Worm (Caenorhabditis elegans) whole organism, young adult: Measurements from ENCODE around the gene K02C4.3.

Experiments used
- B0035.1 ChIP-seq: sonication (generic microtip); optimal IDR thresholded peaks from 2 replicates; lab custom pipeline; 2016; ENCODE audit warnings: missing genetic modification characterization, mild to moderate bottlenecking, missing compliant biosample characterization, missing genotype, missing genetic modification reagents
- B0336.3 ChIP-seq: fragments of 200-800 bp; sonication (Bioruptor generic); IDR thresholded peaks from 2 replicates; pipeline ENCODE4 v1.3.6; 2022; ENCODE audit warnings: missing genetic modification characterization, missing compliant biosample characterization
- C06A6.2 ChIP-seq: fragments of 200-800 bp; sonication (Bioruptor generic); conservative IDR thresholded peaks from 2 replicates; pipeline ENCODE4 v1.3.6; 2022; ENCODE audit warnings: missing genetic modification characterization, missing compliant biosample characterization
- F22D6.2 ChIP-seq: sonication (generic microtip); optimal IDR thresholded peaks from 2 replicates; lab custom pipeline; 2016; ENCODE audit warnings: mild to moderate bottlenecking, missing genetic modification characterization, missing compliant biosample characterization
- F33H1.4 ChIP-seq: fragments of 200-800 bp; sonication (Bioruptor generic); IDR thresholded peaks from 2 replicates; pipeline ENCODE4 v1.3.6; 2022; ENCODE audit warnings: missing genetic modification reagents, missing genetic modification characterization, missing compliant biosample characterization
- F49E8.2 ChIP-seq: sonication (generic microtip); optimal IDR thresholded peaks from 3 replicates; lab custom pipeline; 2017; ENCODE audit warnings: missing genetic modification characterization, mild to moderate bottlenecking, missing compliant biosample characterization, antibody characterized with exemption, moderate library complexity; ENCODE audit not compliant: insufficient read depth
- K12H6.12 ChIP-seq: fragments of 200-800 bp; sonication (Bioruptor generic); optimal IDR thresholded peaks from 2 replicates; lab custom pipeline; 2018; ENCODE audit warnings: mild to moderate bottlenecking, missing genetic modification characterization, missing compliant biosample characterization
- Y53G8AR.9 ChIP-seq: fragments of 200-800 bp; sonication (Bioruptor generic); conservative IDR thresholded peaks from 2 replicates; pipeline ENCODE4 v1.3.6; 2022; ENCODE audit warnings: missing genetic modification reagents, missing genetic modification characterization, missing compliant biosample characterization
- Y67H2A.10 ChIP-seq: fragments of 200-800 bp; sonication (Bioruptor generic); conservative IDR thresholded peaks from 2 replicates; pipeline ENCODE4 v1.3.6; 2022; ENCODE audit warnings: missing genetic modification reagents, missing genetic modification characterization, missing compliant biosample characterization
- Y79H2A.3 ChIP-seq: fragments of 200-800 bp; sonication (Bioruptor generic); conservative IDR thresholded peaks from 2 replicates; pipeline ENCODE4 v1.3.6; 2022; ENCODE audit warnings: missing genetic modification reagents, missing genetic modification characterization, missing compliant biosample characterization
- Y95B8A.8 ChIP-seq: fragments of 200-800 bp; sonication (Bioruptor generic); IDR thresholded peaks from 2 replicates; pipeline ENCODE4 v1.3.6; 2022; ENCODE audit warnings: missing genetic modification reagents, missing genetic modification characterization, missing compliant biosample characterization
- ZK185.1 ChIP-seq: sonication (generic microtip); optimal IDR thresholded peaks from 2 replicates; lab custom pipeline; 2016; ENCODE audit warnings: mild to moderate bottlenecking, missing genetic modification characterization, missing compliant biosample characterization; ENCODE audit not compliant: poor library complexity, severe bottlenecking
- akir-1 ChIP-seq: fragments of 200-800 bp; sonication (Bioruptor generic); optimal IDR thresholded peaks from 2 replicates; lab custom pipeline; 2018; ENCODE audit warnings: mild to moderate bottlenecking, missing genetic modification characterization, moderate library complexity, missing compliant biosample characterization
- attf-6 ChIP-seq: fragments of 200-800 bp; sonication (Bioruptor generic); IDR thresholded peaks from 2 replicates; pipeline ENCODE4 v1.3.6; 2022; ENCODE audit warnings: missing genetic modification reagents, missing genetic modification characterization, missing compliant biosample characterization
- cebp-1 ChIP-seq, 2 experiments: fragments of 200-800 bp in 1 of 2; sonication (Bioruptor generic) in 1 of 2; sonication (generic microtip) in 1 of 2; IDR thresholded peaks in 1 of 2; optimal IDR thresholded peaks in 1 of 2; 2 replicates each; pipeline versions ENCODE4 v1.3.6 to Lab custom; 2017 to 2022; ENCODE audit warnings: missing compliant biosample characterization in 2 of 2, missing genetic modification characterization in 2 of 2, mild to moderate bottlenecking in 1 of 2, missing genetic modification reagents in 1 of 2, moderate library complexity in 1 of 2
- ceh-27 ChIP-seq: fragments of 200-800 bp; sonication (Bioruptor generic); optimal IDR thresholded peaks from 2 replicates; lab custom pipeline; 2018; ENCODE audit warnings: mild to moderate bottlenecking, missing genetic modification characterization, moderate library complexity, missing compliant biosample characterization
- chd-7 ChIP-seq: sonication (generic microtip); optimal IDR thresholded peaks from 2 replicates; lab custom pipeline; 2016; ENCODE audit warnings: mild to moderate bottlenecking, missing genetic modification characterization, moderate library complexity, missing compliant biosample characterization
- dox-1 ChIP-seq: fragments of 200-800 bp; sonication (Bioruptor generic); IDR thresholded peaks from 2 replicates; pipeline ENCODE4 v1.3.6; 2022; ENCODE audit warnings: missing genetic modification reagents, missing genetic modification characterization, missing compliant biosample characterization
- efl-1 ChIP-seq: fragments of 150-350 bp; optimal IDR thresholded peaks from 2 replicates; lab custom pipeline; 2014; ENCODE audit warnings: missing biosample characterization, missing genetic modification reagents, missing genetic modification characterization
- gei-17 ChIP-seq: fragments of 200-800 bp; sonication (Bioruptor generic); optimal IDR thresholded peaks from 2 replicates; lab custom pipeline; 2018; ENCODE audit warnings: mild to moderate bottlenecking, missing genetic modification characterization, missing compliant biosample characterization
- hlh-26 ChIP-seq: fragments of 200-800 bp; sonication (Bioruptor generic); conservative IDR thresholded peaks from 2 replicates; pipeline ENCODE4 v1.3.6; 2022; ENCODE audit warnings: missing genetic modification reagents, missing genetic modification characterization, missing compliant biosample characterization
- hmg-1.2 ChIP-seq: fragments of 200-800 bp; sonication (Bioruptor generic); IDR thresholded peaks from 2 replicates; pipeline ENCODE4 v1.3.6; 2022; ENCODE audit warnings: missing genetic modification reagents, missing genetic modification characterization, missing compliant biosample characterization
- lin-54 ChIP-seq: fragments of 200-800 bp; sonication (Bioruptor generic); optimal IDR thresholded peaks from 2 replicates; lab custom pipeline; 2018; ENCODE audit warnings: mild to moderate bottlenecking, missing genetic modification characterization, missing compliant biosample characterization
- lir-1 ChIP-seq: fragments of 200-800 bp; sonication (Bioruptor generic); conservative IDR thresholded peaks from 2 replicates; pipeline ENCODE4 v1.3.6; 2022; ENCODE audit warnings: missing genetic modification reagents, missing genetic modification characterization, missing compliant biosample characterization
- lsl-1 ChIP-seq: fragments of 200-800 bp; sonication (Bioruptor generic); optimal IDR thresholded peaks from 2 replicates; lab custom pipeline; 2018; ENCODE audit warnings: mild to moderate bottlenecking, missing genetic modification characterization, moderate library complexity, missing compliant biosample characterization
- madf-10 ChIP-seq: sonication (generic microtip); optimal IDR thresholded peaks from 2 replicates; lab custom pipeline; 2016; ENCODE audit warnings: mild to moderate bottlenecking, missing genetic modification characterization, missing compliant biosample characterization
- madf-8 ChIP-seq: fragments of 200-800 bp; sonication (Bioruptor generic); conservative IDR thresholded peaks from 2 replicates; pipeline ENCODE4 v1.3.6; 2022; ENCODE audit warnings: missing genetic modification reagents, missing genetic modification characterization, missing compliant biosample characterization
- nhr-27 ChIP-seq: fragments of 200-800 bp; sonication (Bioruptor generic); optimal IDR thresholded peaks from 2 replicates; lab custom pipeline; 2018; ENCODE audit warnings: mild to moderate bottlenecking, missing genetic modification characterization, moderate library complexity, missing compliant biosample characterization
- rcor-1 ChIP-seq: fragments of 200-800 bp; sonication (Bioruptor generic); IDR thresholded peaks from 2 replicates; pipeline ENCODE4 v1.3.6; 2022; ENCODE audit warnings: missing genetic modification reagents, missing genetic modification characterization, missing compliant biosample characterization
- rec-8 ChIP-seq, 2 experiments: sonication (generic microtip); optimal IDR thresholded peaks; 2 replicates each; lab custom pipeline; 2016; ENCODE audit warnings: mild to moderate bottlenecking in 2 of 2, missing genetic modification characterization in 2 of 2, missing genetic modification reagents in 2 of 2, missing genotype in 2 of 2, missing biosample characterization in 1 of 2, missing compliant biosample characterization in 1 of 2, moderate library complexity in 1 of 2
- repo-1 ChIP-seq: sonication (generic microtip); optimal IDR thresholded peaks from 2 replicates; lab custom pipeline; 2017; ENCODE audit warnings: mild to moderate bottlenecking, missing genetic modification characterization, missing compliant biosample characterization
- rpc-1 ChIP-seq, 2 experiments: fragments of 150-350 bp in 1 of 2; sonication (generic microtip) in 1 of 2; optimal IDR thresholded peaks; 2 replicates each; lab custom pipeline; 2014 to 2018; ENCODE audit warnings: missing biosample characterization in 1 of 2, missing genetic modification characterization in 1 of 2, missing genetic modification reagents in 1 of 2, missing genotype in 1 of 2
- sea-2 ChIP-seq: fragments of 200-800 bp; sonication (Bioruptor generic); IDR thresholded peaks from 2 replicates; pipeline ENCODE4 v1.3.6; 2022; ENCODE audit warnings: missing genetic modification characterization, missing compliant biosample characterization
- snpc-1.1 ChIP-seq: sonication (generic microtip); optimal IDR thresholded peaks from 2 replicates; lab custom pipeline; 2017; ENCODE audit warnings: missing genetic modification characterization, mild to moderate bottlenecking, missing compliant biosample characterization, antibody characterized with exemption, moderate library complexity, missing genotype, missing genetic modification reagents; ENCODE audit not compliant: insufficient read depth
- snpc-1.3 ChIP-seq: sonication (generic microtip); optimal IDR thresholded peaks from 2 replicates; lab custom pipeline; 2017; ENCODE audit warnings: missing genetic modification characterization, mild to moderate bottlenecking, missing compliant biosample characterization, antibody characterized with exemption, moderate library complexity, missing genotype, missing genetic modification reagents; ENCODE audit not compliant: insufficient read depth
- snpc-4 ChIP-seq, 5 experiments: fragments of 150-350 bp in 1 of 5; sonication (generic microtip) in 4 of 5; optimal IDR thresholded peaks; 2 replicates each; lab custom pipeline; 2014 to 2018; ENCODE audit warnings: missing genetic modification characterization in 5 of 5, missing biosample characterization in 3 of 5, antibody characterized with exemption in 2 of 5, mild to moderate bottlenecking in 2 of 5, missing compliant biosample characterization in 2 of 5, missing genotype in 2 of 5, moderate library complexity in 2 of 5, missing genetic modification reagents in 1 of 5
- somi-1 ChIP-seq: fragments of 200-800 bp; sonication (Bioruptor generic); optimal IDR thresholded peaks from 2 replicates; lab custom pipeline; 2018; ENCODE audit warnings: mild to moderate bottlenecking, missing genetic modification characterization, missing compliant biosample characterization
- tbx-9 ChIP-seq: sonication (generic microtip); optimal IDR thresholded peaks from 2 replicates; lab custom pipeline; 2016; ENCODE audit warnings: borderline replicate concordance, missing genetic modification characterization, inconsistent platforms, missing compliant biosample characterization
- tlf-1 ChIP-seq: fragments of 200-800 bp; sonication (Bioruptor generic); optimal IDR thresholded peaks from 2 replicates; lab custom pipeline; 2018; ENCODE audit warnings: mild to moderate bottlenecking, missing genetic modification characterization, missing compliant biosample characterization
- unc-130 ChIP-seq: sonication (generic microtip); optimal IDR thresholded peaks from 2 replicates; lab custom pipeline; 2016; ENCODE audit warnings: missing genetic modification reagents, missing genetic modification characterization, missing compliant biosample characterization
- ztf-18 ChIP-seq: sonication (generic microtip); optimal IDR thresholded peaks from 2 replicates; lab custom pipeline; 2016; ENCODE audit warnings: missing genotype, mild to moderate bottlenecking, missing genetic modification characterization, missing compliant biosample characterization
- ztf-26 ChIP-seq: sonication (generic microtip); optimal IDR thresholded peaks from 2 replicates; lab custom pipeline; 2017; ENCODE audit warnings: missing genetic modification characterization, missing compliant biosample characterization
- ztf-28 ChIP-seq: fragments of 200-800 bp; sonication (Bioruptor generic); IDR thresholded peaks from 2 replicates; pipeline ENCODE4 v1.3.6; 2022; ENCODE audit warnings: missing genetic modification reagents, missing genetic modification characterization, missing compliant biosample characterization
- ztf-3 ChIP-seq: fragments of 200-800 bp; sonication (Bioruptor generic); optimal IDR thresholded peaks from 2 replicates; lab custom pipeline; 2018; ENCODE audit warnings: mild to moderate bottlenecking, missing genetic modification characterization, missing compliant biosample characterization

Gene K02C4.3

ce11 chrII:8131413-8131966, 44.8 kb upstream of the K02C4.3 start (continued):
- no peak for TF ChIP-seq akir-1
- TF ChIP-seq dox-1 (GFP tag; lab: Robert Waterston, UW): no peak
- TF ChIP-seq Y67H2A.10: no peak
- no peak for TF ChIP-seq F33H1.4 (GFP tag; lab: Robert Waterston, UW)
- TF ChIP-seq hmg-1.2 (GFP tag; lab: Robert Waterston, UW): peak; percentile 54; the same call in 1 of the 2 replicates
- peak; percentile 20 for TF ChIP-seq nhr-27 (tag; lab: Kevin White, UChicago)
- TF ChIP-seq F22D6.2 (tag; lab: Kevin White, UChicago): no peak
- no peak for TF ChIP-seq B0035.1 (tag; lab: Kevin White, UChicago)
- no peak for TF ChIP-seq sea-2
- TF ChIP-seq attf-6 (GFP tag; lab: Robert Waterston, UW): no peak
- no peak for TF ChIP-seq snpc-4 (GFP tag; optimal IDR thresholded peaks at IDR 0.05; lab: Kevin White, UChicago)
- no peak for TF ChIP-seq snpc-4 (tag; optimal IDR thresholded peaks at IDR 0.05; lab: Kevin White, UChicago)
- no peak for TF ChIP-seq madf-8 (GFP tag; lab: Robert Waterston, UW)
- no peak for TF ChIP-seq rec-8 (tag; optimal IDR thresholded peaks at IDR 0.05; lab: Kevin White, UChicago)
- peak; percentile 54 for TF ChIP-seq chd-7
- TF ChIP-seq ztf-28 (GFP tag; lab: Robert Waterston, UW): no peak
- no peak for TF ChIP-seq ztf-26 (tag; lab: Kevin White, UChicago)
- no peak for TF ChIP-seq efl-1 (GFP tag; lab: Kevin White, UChicago)
- TF ChIP-seq Y95B8A.8 (GFP tag; lab: Robert Waterston, UW): no peak
- TF ChIP-seq lir-1 (GFP tag; lab: Robert Waterston, UW): no peak
- no peak for TF ChIP-seq madf-10
- no peak for TF ChIP-seq rpc-1 (optimal IDR thresholded peaks at IDR 0.05; lab: Kevin White, UChicago)
- TF ChIP-seq rpc-1 (tag; optimal IDR thresholded peaks at IDR 0.05; lab: Kevin White, UChicago): no peak
- TF ChIP-seq snpc-1.1 (tag; lab: Kevin White, UChicago): no peak
- no peak for TF ChIP-seq gei-17
- no peak for TF ChIP-seq ztf-18 (tag; lab: Kevin White, UChicago)
- no peak for TF ChIP-seq hlh-26 (GFP tag; lab: Robert Waterston, UW)
- TF ChIP-seq ceh-27: peak; percentile 28
- TF ChIP-seq Y79H2A.3 (GFP tag; lab: Robert Waterston, UW): no peak
- TF ChIP-seq tlf-1 (GFP tag; lab: Kevin White, UChicago): no peak
- TF ChIP-seq F49E8.2 (tag; lab: Kevin White, UChicago): no peak
- no peak for TF ChIP-seq snpc-1.3 (tag; lab: Kevin White, UChicago)
- TF ChIP-seq Y53G8AR.9: 0 out of 2 replicates have a peak, but pooled peaks have one; percentile 18
- no peak for TF ChIP-seq cebp-1 (GFP tag; IDR thresholded peaks at IDR 0.05; lab: Robert Waterston, UW)
- peak; percentile 51 for TF ChIP-seq cebp-1 (tag; optimal IDR thresholded peaks at IDR 0.05; lab: Kevin White, UChicago)
- no peak for TF ChIP-seq tbx-9 (tag; lab: Kevin White, UChicago)
- no peak for TF ChIP-seq lsl-1 (GFP tag; lab: Kevin White, UChicago)
- no peak for TF ChIP-seq ztf-3 (GFP tag; lab: Kevin White, UChicago)
- no peak for TF ChIP-seq B0336.3 (GFP tag; lab: Robert Waterston, UW)
- TF ChIP-seq rcor-1 (GFP tag; lab: Robert Waterston, UW): no peak
- TF ChIP-seq ZK185.1: no peak
- no peak for TF ChIP-seq lin-54 (GFP tag; lab: Kevin White, UChicago)
- no peak for TF ChIP-seq unc-130 (GFP tag; lab: Kevin White, UChicago)
- TF ChIP-seq K12H6.12 (tag; lab: Kevin White, UChicago): peak; percentile 72
- no peak for TF ChIP-seq C06A6.2 (GFP tag; lab: Robert Waterston, UW)
- TF ChIP-seq repo-1 (tag; lab: Kevin White, UChicago): peak; percentile 18
- TF ChIP-seq somi-1 (GFP tag; lab: Kevin White, UChicago): no peak
- TF ChIP-seq, all 124 proteins: peak for 15
